Fruit fly (Drosophila melanogaster) whole organism, embryonic: Measurements from ENCODE around the gene HipHop.

ENCODE experiments used
- ATbp ChIP-seq: fragments of 200-800 bp; sonication (Bioruptor generic); optimal IDR thresholded peaks from 2 replicates; lab custom pipeline; 2017; ENCODE audit warnings: missing biosample characterization, mild to moderate bottlenecking, missing genetic modification characterization, missing genetic modification reagents
- Bgb ChIP-seq: fragments of 200-800 bp; sonication (Bioruptor generic); IDR thresholded peaks from 2 replicates; pipeline ENCODE4 v1.3.6; 2022; ENCODE audit warnings: missing biosample characterization, missing genetic modification characterization; ENCODE audit not compliant: partially characterized antibody
- Blimp-1 ChIP-seq: fragments of 200-800 bp; sonication (Bioruptor generic); optimal IDR thresholded peaks from 3 replicates; lab custom pipeline; 2018; ENCODE audit warnings: missing biosample characterization, missing genetic modification characterization, mild to moderate bottlenecking, moderate library complexity, missing genetic modification reagents
- CG11398 ChIP-seq: fragments of 200-800 bp; sonication (Bioruptor generic); optimal IDR thresholded peaks from 2 replicates; lab custom pipeline; 2016; ENCODE audit warnings: missing biosample characterization, missing genetic modification characterization
- CG12299 ChIP-seq: fragments of 200-800 bp; sonication (Bioruptor generic); optimal IDR thresholded peaks from 2 replicates; lab custom pipeline; 2018; ENCODE audit warnings: missing biosample characterization, mild to moderate bottlenecking, missing genetic modification characterization
- CG12769 ChIP-seq: fragments of 200-800 bp; sonication (Bioruptor generic); optimal IDR thresholded peaks from 2 replicates; lab custom pipeline; 2019; ENCODE audit warnings: missing biosample characterization, mild to moderate bottlenecking, missing genetic modification characterization, moderate library complexity
- CG13424 ChIP-seq: fragments of 200-800 bp; sonication (Bioruptor generic); optimal IDR thresholded peaks from 2 replicates; lab custom pipeline; 2019; ENCODE audit warnings: missing biosample characterization, mild to moderate bottlenecking, missing genetic modification characterization, moderate library complexity
- CG13624 ChIP-seq: fragments of 200-800 bp; sonication (Bioruptor generic); optimal IDR thresholded peaks from 2 replicates; lab custom pipeline; 2016; ENCODE audit warnings: missing biosample characterization, missing genetic modification characterization
- CG15696 ChIP-seq: fragments of 200-800 bp; sonication (Bioruptor generic); optimal IDR thresholded peaks from 2 replicates; lab custom pipeline; 2019; ENCODE audit warnings: missing biosample characterization, mild to moderate bottlenecking, missing genetic modification characterization, moderate library complexity
- CG16863 ChIP-seq: fragments of 200-800 bp; sonication (Bioruptor generic); optimal IDR thresholded peaks from 3 replicates; lab custom pipeline; 2016; ENCODE audit warnings: missing biosample characterization, missing genetic modification characterization
- CG17359 ChIP-seq: fragments of 200-800 bp; sonication (Bioruptor generic); optimal IDR thresholded peaks from 3 replicates; lab custom pipeline; 2018; ENCODE audit warnings: missing biosample characterization, mild to moderate bottlenecking, missing genetic modification characterization, moderate library complexity
- CG17568 ChIP-seq: fragments of 200-800 bp; sonication (Bioruptor generic); optimal IDR thresholded peaks from 2 replicates; lab custom pipeline; 2018; ENCODE audit warnings: missing biosample characterization, mild to moderate bottlenecking, missing genetic modification characterization, moderate library complexity
- CG1792 ChIP-seq: fragments of 200-800 bp; sonication (Bioruptor generic); optimal IDR thresholded peaks from 2 replicates; lab custom pipeline; 2016; ENCODE audit warnings: missing biosample characterization, missing genetic modification characterization
- CG18599 ChIP-seq: fragments of 200-800 bp; sonication (Bioruptor generic); optimal IDR thresholded peaks from 3 replicates; lab custom pipeline; 2017; ENCODE audit warnings: missing biosample characterization, missing genetic modification characterization, mild to moderate bottlenecking, moderate library complexity, missing genetic modification reagents
- CG18619 ChIP-seq: fragments of 200-800 bp; sonication (Bioruptor generic); optimal IDR thresholded peaks from 3 replicates; lab custom pipeline; 2017; ENCODE audit warnings: missing biosample characterization, mild to moderate bottlenecking, missing genetic modification characterization
- CG2678 ChIP-seq: fragments of 200-800 bp; sonication (Bioruptor generic); optimal IDR thresholded peaks from 3 replicates; lab custom pipeline; 2019; ENCODE audit warnings: missing biosample characterization, mild to moderate bottlenecking, missing genetic modification characterization, moderate library complexity
- CG2875 ChIP-seq: fragments of 200-800 bp; sonication (Bioruptor generic); optimal IDR thresholded peaks from 2 replicates; lab custom pipeline; 2017; ENCODE audit warnings: missing biosample characterization, mild to moderate bottlenecking, missing genetic modification characterization, missing genetic modification reagents
- CG4854 ChIP-seq: fragments of 200-800 bp; sonication (Bioruptor generic); optimal IDR thresholded peaks from 2 replicates; lab custom pipeline; 2016; ENCODE audit warnings: missing biosample characterization, missing genetic modification characterization, inconsistent platforms
- CG5180 ChIP-seq: fragments of 200-800 bp; sonication (Bioruptor generic); optimal IDR thresholded peaks from 3 replicates; lab custom pipeline; 2017; ENCODE audit warnings: missing biosample characterization, missing genetic modification characterization, mild to moderate bottlenecking, moderate library complexity, missing genetic modification reagents
- CG6175 ChIP-seq: fragments of 200-800 bp; sonication (Bioruptor generic); IDR thresholded peaks from 3 replicates; pipeline ENCODE4 v1.3.6; 2022; ENCODE audit warnings: missing biosample characterization, missing genetic modification characterization
- CG6854 ChIP-seq: fragments of 200-800 bp; sonication (Bioruptor generic); optimal IDR thresholded peaks from 3 replicates; lab custom pipeline; 2017; ENCODE audit warnings: missing biosample characterization, mild to moderate bottlenecking, missing genetic modification characterization
- CG8281 ChIP-seq: fragments of 200-800 bp; sonication (Bioruptor generic); optimal IDR thresholded peaks from 2 replicates; lab custom pipeline; 2018; ENCODE audit warnings: missing biosample characterization, mild to moderate bottlenecking, missing genetic modification characterization, moderate library complexity
- CG8290 ChIP-seq, 3 experiments: fragments of 200-800 bp; sonication (Bioruptor generic); optimal IDR thresholded peaks; 2 replicates each; lab custom pipeline; 2016 to 2019; ENCODE audit warnings: missing biosample characterization in 3 of 3, missing genetic modification characterization in 3 of 3, mild to moderate bottlenecking in 2 of 3, moderate library complexity in 1 of 3
- ERR ChIP-seq: fragments of 200-800 bp; sonication (Bioruptor generic); optimal IDR thresholded peaks from 2 replicates; lab custom pipeline; 2016; ENCODE audit warnings: missing biosample characterization, missing genetic modification characterization
- Fer3 ChIP-seq: fragments of 200-800 bp; sonication (Bioruptor generic); optimal IDR thresholded peaks from 2 replicates; lab custom pipeline; 2018; ENCODE audit warnings: missing biosample characterization, mild to moderate bottlenecking, missing genetic modification characterization, moderate library complexity
- Hmr ChIP-seq: fragments of 200-800 bp; sonication (Bioruptor generic); optimal IDR thresholded peaks from 3 replicates; lab custom pipeline; 2017; ENCODE audit warnings: mild to moderate bottlenecking, missing biosample characterization, missing genetic modification reagents, missing genetic modification characterization
- Hsf ChIP-seq: fragments of 200-800 bp; sonication (Bioruptor generic); optimal IDR thresholded peaks from 3 replicates; lab custom pipeline; 2016; ENCODE audit warnings: missing biosample characterization, missing genetic modification characterization
- Med ChIP-seq: fragments of 200-800 bp; sonication (Bioruptor generic); peaks from one replicate; lab custom pipeline; 2016; ENCODE audit warnings: missing biosample characterization, missing genetic modification characterization, mild to moderate bottlenecking, inconsistent platforms, moderate library complexity
- Meics ChIP-seq: fragments of 200-800 bp; sonication (Bioruptor generic); optimal IDR thresholded peaks from 2 replicates; lab custom pipeline; 2017; ENCODE audit warnings: missing biosample characterization, mild to moderate bottlenecking, missing genetic modification characterization
- Rx ChIP-seq: fragments of 200-800 bp; sonication (Bioruptor generic); IDR thresholded peaks from 2 replicates; pipeline ENCODE4 v1.3.6; 2022; ENCODE audit warnings: missing biosample characterization, missing genetic modification characterization
- Scr ChIP-seq: fragments of 200-800 bp; sonication (Bioruptor generic); IDR thresholded peaks from 2 replicates; pipeline ENCODE4 v1.3.6; 2022; ENCODE audit warnings: missing biosample characterization, missing genetic modification characterization; ENCODE audit not compliant: partially characterized antibody
- Trl ChIP-seq, 3 experiments: fragments of >200 bp in 2 of 3; fragments of 200-800 bp in 1 of 3; sonication (Bioruptor generic) in 1 of 3; optimal IDR thresholded peaks; 2 replicates in 1 of 3; 3 replicates in 2 of 3; lab custom pipeline; 2016 to 2017; ENCODE audit warnings: missing biosample characterization in 1 of 3, missing genetic modification characterization in 1 of 3
- Vsx1 ChIP-seq: fragments of 200-800 bp; sonication (Bioruptor generic); optimal IDR thresholded peaks from 2 replicates; lab custom pipeline; 2017; ENCODE audit warnings: missing biosample characterization, mild to moderate bottlenecking, missing genetic modification characterization, missing genetic modification reagents
- ac ChIP-seq: fragments of 200-800 bp; sonication (Bioruptor generic); optimal IDR thresholded peaks from 3 replicates; lab custom pipeline; 2017; ENCODE audit warnings: missing biosample characterization, mild to moderate bottlenecking, missing genetic modification characterization
- ewg ChIP-seq: fragments of 200-800 bp; sonication (Bioruptor generic); optimal IDR thresholded peaks from 3 replicates; lab custom pipeline; 2017; ENCODE audit warnings: mild to moderate bottlenecking, missing biosample characterization, missing genetic modification reagents, missing genetic modification characterization
- eyg ChIP-seq: fragments of 200-800 bp; sonication (Bioruptor generic); optimal IDR thresholded peaks from 3 replicates; lab custom pipeline; 2016; ENCODE audit warnings: missing biosample characterization, missing genetic modification characterization
- gcm ChIP-seq: fragments of 200-800 bp; sonication (Bioruptor generic); optimal IDR thresholded peaks from 2 replicates; lab custom pipeline; 2019; ENCODE audit warnings: missing biosample characterization, mild to moderate bottlenecking, missing genetic modification characterization, moderate library complexity
- gem ChIP-seq: fragments of 200-800 bp; sonication (Bioruptor generic); optimal IDR thresholded peaks from 2 replicates; lab custom pipeline; 2019; ENCODE audit warnings: missing biosample characterization, mild to moderate bottlenecking, missing genetic modification characterization, moderate library complexity
- gro ChIP-seq: fragments of 200-800 bp; sonication (Bioruptor generic); optimal IDR thresholded peaks from 2 replicates; lab custom pipeline; 2016; ENCODE audit warnings: missing biosample characterization, missing genetic modification characterization
- kni ChIP-seq: fragments of 200-800 bp; sonication (Bioruptor generic); optimal IDR thresholded peaks from 3 replicates; lab custom pipeline; 2017; ENCODE audit warnings: mild to moderate bottlenecking, missing biosample characterization, missing genetic modification reagents, missing genetic modification characterization
- lmd ChIP-seq: fragments of 200-800 bp; sonication (Bioruptor generic); IDR thresholded peaks from 2 replicates; pipeline ENCODE4 v1.3.6; 2022; ENCODE audit warnings: missing biosample characterization, missing genetic modification characterization
- onecut ChIP-seq: fragments of 200-800 bp; sonication (Bioruptor generic); IDR thresholded peaks from 2 replicates; pipeline ENCODE4 v1.3.6; 2022; ENCODE audit warnings: missing biosample characterization, missing genetic modification characterization
- pb ChIP-seq: fragments of 200-800 bp; sonication (Bioruptor generic); optimal IDR thresholded peaks from 3 replicates; lab custom pipeline; 2016; ENCODE audit warnings: missing biosample characterization, missing genetic modification characterization
- repo ChIP-seq: fragments of 200-800 bp; sonication (Bioruptor generic); optimal IDR thresholded peaks from 2 replicates; lab custom pipeline; 2016; ENCODE audit warnings: missing biosample characterization, missing genetic modification characterization
- scrt ChIP-seq: fragments of 200-800 bp; sonication (Bioruptor generic); optimal IDR thresholded peaks from 2 replicates; lab custom pipeline; 2018; ENCODE audit warnings: missing biosample characterization, mild to moderate bottlenecking, missing genetic modification characterization, moderate library complexity
- stc ChIP-seq: fragments of 200-800 bp; sonication (Bioruptor generic); IDR thresholded peaks from 2 replicates; pipeline ENCODE4 v1.3.6; 2022; ENCODE audit warnings: missing biosample characterization, missing genetic modification characterization
- tll ChIP-seq, 2 experiments: fragments of 200-800 bp in 1 of 2; fragments of >200 bp in 1 of 2; sonication (Bioruptor generic) in 1 of 2; optimal IDR thresholded peaks; 2 replicates each; lab custom pipeline; 2017 to 2019; ENCODE audit warnings: missing biosample characterization in 2 of 2, missing genetic modification characterization in 2 of 2, mild to moderate bottlenecking in 1 of 2, moderate library complexity in 1 of 2
- z ChIP-seq: fragments of 200-800 bp; sonication (Bioruptor generic); IDR thresholded peaks from 3 replicates; pipeline ENCODE4 v1.3.6; 2022; ENCODE audit warnings: missing biosample characterization, missing genetic modification characterization

The HipHop gene

DNA sequence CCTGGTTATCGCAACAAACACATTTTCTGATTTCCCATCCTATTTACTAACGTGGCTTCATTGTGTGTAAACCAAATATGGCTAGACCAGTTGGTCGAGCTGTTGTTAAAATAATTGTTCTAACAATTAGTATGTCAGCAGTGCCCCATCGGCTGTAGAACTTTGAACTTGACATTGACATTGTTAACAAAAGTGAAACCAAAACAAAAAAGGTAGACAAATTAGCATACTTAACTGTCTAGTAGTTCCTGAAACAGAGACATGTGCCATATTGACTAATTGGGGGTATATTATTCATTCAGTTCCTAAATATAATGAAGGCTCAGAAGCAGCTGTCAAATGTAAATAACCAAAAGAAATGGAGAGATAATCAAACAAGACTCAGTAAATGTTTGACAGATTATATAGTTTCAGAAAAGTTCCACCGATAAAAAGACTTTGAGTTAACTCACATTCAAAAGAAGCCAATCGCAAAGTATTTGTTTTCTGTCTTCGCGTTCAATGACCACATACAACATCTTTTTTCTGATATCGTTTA lies 16.8 kb downstream of the HipHop start:
- TF ChIP-seq eyg (GFP tag; lab: Kevin White, UChicago) (peak; percentile 27), CG15696 (peak; percentile 87), CG5180 (GFP tag; lab: Kevin White, UChicago) (no peak), scrt (GFP tag; lab: Kevin White, UChicago) (peak; percentile 24), stc (GFP tag; lab: Robert Waterston, UW) (no peak), CG2678 (tag; lab: Kevin White, UChicago) (peak; percentile 65), Hsf (GFP tag; lab: Kevin White, UChicago) (no peak), CG1792 (GFP tag; lab: Kevin White, UChicago) (peak; percentile 18), CG18599 (GFP tag; lab: Kevin White, UChicago) (peak; percentile 84), gem (tag; lab: Kevin White, UChicago) (peak; percentile 32), pb (GFP tag; lab: Kevin White, UChicago) (no peak), Vsx1 (GFP tag; lab: Kevin White, UChicago) (peak; percentile 46), kni (GFP tag; lab: Kevin White, UChicago) (peak; percentile 48), z (GFP tag; lab: Robert Waterston, UW) (no peak), Blimp-1 (GFP tag; lab: Kevin White, UChicago) (peak; percentile 82), CG8281 (peak; percentile 68), tll (GFP tag; optimal IDR thresholded peaks at IDR 0.05; lab: Kevin White, UChicago) (peak in 1 of 2 experiments; percentile 28), ERR (peak; percentile 42), Bgb (GFP tag; lab: Robert Waterston, UW) (no peak), Trl (optimal IDR thresholded peaks at IDR 0.05; lab: Kevin White, UChicago) (no peak), Trl (GFP tag; optimal IDR thresholded peaks at IDR 0.05; lab: Kevin White, UChicago) (peak; percentile 24), ewg (GFP tag; lab: Kevin White, UChicago) (no peak), CG12299 (tag; lab: Kevin White, UChicago) (peak; percentile 22), Med (peak; percentile 29), CG12769 (tag; lab: Kevin White, UChicago) (peak; percentile 40), CG17568 (GFP tag; lab: Kevin White, UChicago) (peak; percentile 10), Fer3 (tag; lab: Kevin White, UChicago) (peak; percentile 23), CG2875 (GFP tag; lab: Kevin White, UChicago) (peak; percentile 20), CG13624 (GFP tag; lab: Kevin White, UChicago) (no peak), onecut (GFP tag; lab: Robert Waterston, UW) (peak; percentile 39; the same call in 1 of the 2 replicates), CG16863 (no peak), ATbp (GFP tag; lab: Kevin White, UChicago) (peak; percentile 73), repo (GFP tag; lab: Kevin White, UChicago) (no peak), Hmr (GFP tag; lab: Kevin White, UChicago) (peak; percentile 71), CG8290 (GFP tag; optimal IDR thresholded peaks at IDR 0.05; lab: Kevin White, UChicago) (no peak), CG8290 (tag; optimal IDR thresholded peaks at IDR 0.05; lab: Kevin White, UChicago) (peak in 1 of 2 experiments; percentile 40), Meics (peak; percentile 61), CG18619 (GFP tag; lab: Kevin White, UChicago) (no peak), Rx (GFP tag; lab: Robert Waterston, UW) (no peak), CG13424 (no peak), CG4854 (GFP tag; lab: Kevin White, UChicago) (peak; percentile 37), lmd (no peak), gcm (GFP tag; lab: Kevin White, UChicago) (no peak), CG6175 (GFP tag; lab: Robert Waterston, UW) (no peak), ac (GFP tag; lab: Kevin White, UChicago) (peak; percentile 5), CG11398 (GFP tag; lab: Kevin White, UChicago) (no peak), gro (GFP tag; lab: Kevin White, UChicago) (no peak), CG17359 (tag; lab: Kevin White, UChicago) (peak; percentile 35), CG6854 (GFP tag; lab: Kevin White, UChicago) (peak; percentile 51), Scr (no peak)
